Worm (Caenorhabditis elegans) whole organism, dauer: Measurements from ENCODE around the gene D2062.5.
"Not testable (repeated sequence)": the region's sequence is repeated elsewhere in the genome, so short reads cannot be mapped to it uniquely, and the experiment has no call there.

Source experiments
- unc-62 ChIP-seq: sonication (generic microtip); optimal IDR thresholded peaks from 2 replicates; lab custom pipeline; 2017; ENCODE audit warnings: missing biosample characterization, missing genetic modification reagents, missing genetic modification characterization

Gene D2062.5

DNA sequence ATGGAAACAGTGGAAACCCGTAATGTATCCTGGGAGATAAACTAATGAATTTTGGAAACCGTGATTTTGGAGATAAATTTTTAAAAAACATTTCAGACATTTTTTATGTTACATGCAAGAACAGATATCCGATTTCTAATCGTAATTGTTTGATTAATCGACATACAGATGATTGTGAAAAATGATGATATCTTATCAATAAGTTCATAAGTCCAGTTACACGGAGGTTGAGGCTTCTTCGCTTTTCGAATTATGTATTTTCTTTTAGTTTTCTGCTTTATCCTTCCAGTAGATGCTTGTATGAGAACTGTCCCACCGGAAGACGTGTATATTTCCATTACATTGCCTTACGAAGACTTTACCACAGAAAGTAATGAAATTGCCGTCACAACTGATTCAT lies 43.0 kb downstream of the D2062.5 start, which contains the start of gene F22E5.22:
TSS of gene F22E5.22 (plus strand) at position 301 of the 400 bp plus-strand sequence.
- TF ChIP-seq unc-62 (GFP tag; lab: Kevin White, UChicago): no peak

ce11 chrII:2672320-2672719 lies 49.7 kb downstream of the D2062.5 start, which contains the start of gene sri-57:
sri-57 (minus strand) TSS chrII:2672420.
- not testable (repeated sequence) for TF ChIP-seq unc-62 (GFP tag; lab: Kevin White, UChicago)
